Worm (Caenorhabditis elegans) whole organism, L4 larva: ENCODE data around the gene C07D10.5.

ENCODE experiments used
- F10B5.3 ChIP-seq: sonication (generic microtip); optimal IDR thresholded peaks from 2 replicates; lab custom pipeline; 2016; ENCODE audit warnings: mild to moderate bottlenecking, missing genetic modification characterization, missing compliant biosample characterization
- arid-1 ChIP-seq: fragments of 200-800 bp; sonication (Bioruptor generic); conservative IDR thresholded peaks from 2 replicates; pipeline ENCODE4 v1.3.6; 2022; ENCODE audit warnings: missing genetic modification reagents, missing genetic modification characterization, missing compliant biosample characterization
- dmd-8 ChIP-seq: fragments of 200-800 bp; sonication (Bioruptor generic); IDR thresholded peaks from 2 replicates; pipeline ENCODE4 v1.3.6; 2022; ENCODE audit warnings: missing genetic modification characterization, missing compliant biosample characterization
- lir-3 ChIP-seq: sonication (generic microtip); optimal IDR thresholded peaks from 2 replicates; lab custom pipeline; 2016; ENCODE audit warnings: mild to moderate bottlenecking, missing genetic modification characterization, missing compliant biosample characterization
- mdl-1 ChIP-seq, 2 experiments: fragments of 150-350 bp in 1 of 2; sonication (generic microtip) in 1 of 2; optimal IDR thresholded peaks; 2 replicates each; lab custom pipeline; 2014 to 2017; ENCODE audit warnings: missing biosample characterization in 2 of 2, missing genetic modification characterization in 2 of 2
- mep-1 ChIP-seq: fragments of 150-350 bp; sonication (generic microtip); optimal IDR thresholded peaks from 3 replicates; lab custom pipeline; 2014; ENCODE audit warnings: missing biosample characterization, missing genetic modification characterization
- nhr-10 ChIP-seq: fragments of 150-350 bp; optimal IDR thresholded peaks from 2 replicates; lab custom pipeline; 2014; ENCODE audit warnings: missing biosample characterization, missing genetic modification characterization
- pha-4 ChIP-seq, 2 experiments: fragments of 150-350 bp in 1 of 2; fragments of 200-800 bp in 1 of 2; sonication (Bioruptor generic) in 1 of 2; IDR thresholded peaks in 1 of 2; optimal IDR thresholded peaks in 1 of 2; 2 replicates each; pipeline versions ENCODE4 v1.3.6 to Lab custom; 2014 to 2022; ENCODE audit warnings: missing genetic modification characterization in 2 of 2, missing genetic modification reagents in 2 of 2, missing biosample characterization in 1 of 2, missing compliant biosample characterization in 1 of 2
- skn-1 ChIP-seq: fragments of 150-350 bp; optimal IDR thresholded peaks from 2 replicates; lab custom pipeline; 2014; ENCODE audit warnings: missing biosample characterization, missing genetic modification characterization
- unc-39 ChIP-seq: sonication (generic microtip); optimal IDR thresholded peaks from 2 replicates; lab custom pipeline; 2017; ENCODE audit warnings: missing biosample characterization, missing genetic modification characterization
- unc-62 ChIP-seq, 3 experiments: fragments of 150-350 bp in 1 of 3; sonication (generic microtip); optimal IDR thresholded peaks in 2 of 3; peaks in 1 of 3; 1 replicate in 1 of 3; 2 replicates in 2 of 3; lab custom pipeline; 2014 to 2017; ENCODE audit warnings: missing biosample characterization in 3 of 3, missing genetic modification characterization in 3 of 3, missing genetic modification reagents in 3 of 3, missing genotype in 1 of 3
- zag-1 ChIP-seq: fragments of 150-350 bp; optimal IDR thresholded peaks from 2 replicates; lab custom pipeline; 2014; ENCODE audit warnings: missing biosample characterization, missing genetic modification characterization
- zfp-2 ChIP-seq: sonication (generic microtip); optimal IDR thresholded peaks from 2 replicates; lab custom pipeline; 2016; ENCODE audit warnings: mild to moderate bottlenecking, missing genetic modification characterization, missing compliant biosample characterization

- TF ChIP-seq nhr-10 (no peak), mep-1 (tag; lab: Kevin White, UChicago) (no peak), unc-62 (GFP tag; optimal IDR thresholded peaks at IDR 0.05 in 1 of 2; lab: Kevin White, UChicago) (peak in 1 of 2 experiments; percentile 51), unc-62 (tag; optimal IDR thresholded peaks at IDR 0.05; lab: Kevin White, UChicago) (no peak), dmd-8 (GFP tag; lab: Robert Waterston, UW) (no peak), F10B5.3 (tag; lab: Kevin White, UChicago) (no peak), lir-3 (no peak), mdl-1 (tag; optimal IDR thresholded peaks at IDR 0.05; lab: Kevin White, UChicago) (no peak), skn-1 (no peak), arid-1 (no peak), zfp-2 (tag; lab: Kevin White, UChicago) (no peak), zag-1 (tag; lab: Kevin White, UChicago) (no peak), pha-4 (GFP tag; IDR thresholded peaks at IDR 0.05; lab: Robert Waterston, UW) (no peak), pha-4 (tag; optimal IDR thresholded peaks at IDR 0.05; lab: Kevin White, UChicago) (no peak), unc-39 (tag; lab: Kevin White, UChicago) (no peak)
Observed at ce11 chrII:7356326-7356725, 25.0 kb upstream of the C07D10.5 start, which contains the start of gene haf-2.
